Worm (Caenorhabditis elegans) whole organism, L4 larva: ENCODE data around the gene C34E7.3.

Experiments used
- F10B5.3 ChIP-seq: sonication (generic microtip); optimal IDR thresholded peaks from 2 replicates; lab custom pipeline; 2016; ENCODE audit warnings: mild to moderate bottlenecking, missing genetic modification characterization, missing compliant biosample characterization
- F44E2.7 ChIP-seq: fragments of 200-800 bp; sonication (Bioruptor generic); IDR thresholded peaks from 2 replicates; pipeline ENCODE4 v2.1.2; 2022; ENCODE audit warnings: missing genetic modification characterization, missing compliant biosample characterization
- Y48G9A.11 ChIP-seq: fragments of 200-800 bp; sonication (Bioruptor generic); IDR thresholded peaks from 2 replicates; pipeline ENCODE4 v1.3.6; 2022; ENCODE audit warnings: missing genetic modification reagents, missing genetic modification characterization, missing compliant biosample characterization
- Y5F2A.4 ChIP-seq: fragments of 200-800 bp; sonication (Bioruptor generic); optimal IDR thresholded peaks from 2 replicates; lab custom pipeline; 2018; ENCODE audit warnings: mild to moderate bottlenecking, missing genetic modification characterization, missing compliant biosample characterization
- ZK337.2 ChIP-seq: fragments of 200-800 bp; sonication (Bioruptor generic); IDR thresholded peaks from 2 replicates; pipeline ENCODE4 v1.3.6; 2022; ENCODE audit warnings: missing genetic modification reagents, missing genetic modification characterization, missing compliant biosample characterization
- aly-2 ChIP-seq: sonication (generic microtip); optimal IDR thresholded peaks from 2 replicates; lab custom pipeline; 2018; ENCODE audit warnings: missing biosample characterization, missing genetic modification characterization
- ama-1 ChIP-seq: fragments of 150-350 bp; optimal IDR thresholded peaks from 2 replicates; lab custom pipeline; 2014; ENCODE audit warnings: inconsistent platforms, mixed read lengths
- arid-1 ChIP-seq: fragments of 200-800 bp; sonication (Bioruptor generic); conservative IDR thresholded peaks from 2 replicates; pipeline ENCODE4 v1.3.6; 2022; ENCODE audit warnings: missing genetic modification reagents, missing genetic modification characterization, missing compliant biosample characterization
- attf-4 ChIP-seq: sonication (generic microtip); optimal IDR thresholded peaks from 3 replicates; lab custom pipeline; 2017; ENCODE audit warnings: missing biosample characterization, missing genetic modification characterization
- ceh-20 ChIP-seq: fragments of 200-800 bp; sonication (Bioruptor generic); IDR thresholded peaks from 2 replicates; pipeline ENCODE4 v1.3.6; 2022; ENCODE audit warnings: missing genetic modification reagents, missing genetic modification characterization, missing compliant biosample characterization
- ceh-32 ChIP-seq: sonication (generic microtip); optimal IDR thresholded peaks from 2 replicates; lab custom pipeline; 2016; ENCODE audit warnings: mild to moderate bottlenecking, missing genetic modification characterization, missing compliant biosample characterization; ENCODE audit not compliant: poor library complexity
- ceh-82 ChIP-seq: sonication (generic microtip); optimal IDR thresholded peaks from 2 replicates; lab custom pipeline; 2017; ENCODE audit warnings: missing biosample characterization, missing genetic modification characterization
- ces-1 ChIP-seq: fragments of 150-350 bp; sonication (generic microtip); optimal IDR thresholded peaks from 4 replicates; lab custom pipeline; 2014; ENCODE audit warnings: missing biosample characterization, missing genetic modification reagents, missing genetic modification characterization
- cey-2 ChIP-seq: sonication (generic microtip); optimal IDR thresholded peaks from 3 replicates; lab custom pipeline; 2017; ENCODE audit warnings: missing genetic modification characterization, mild to moderate bottlenecking, missing compliant biosample characterization, antibody characterized with exemption, borderline replicate concordance; ENCODE audit not compliant: insufficient read depth
- daf-12 ChIP-seq: fragments of 150-350 bp; optimal IDR thresholded peaks from 2 replicates; lab custom pipeline; 2014; ENCODE audit warnings: missing biosample characterization, missing genetic modification reagents, missing genetic modification characterization
- daf-19 ChIP-seq: fragments of 200-800 bp; sonication (Bioruptor generic); conservative IDR thresholded peaks from 2 replicates; pipeline ENCODE4 v1.3.6; 2022; ENCODE audit warnings: missing genetic modification characterization, missing compliant biosample characterization
- dmd-8 ChIP-seq: fragments of 200-800 bp; sonication (Bioruptor generic); IDR thresholded peaks from 2 replicates; pipeline ENCODE4 v1.3.6; 2022; ENCODE audit warnings: missing genetic modification characterization, missing compliant biosample characterization
- dmd-9 ChIP-seq: fragments of 200-800 bp; sonication (Bioruptor generic); IDR thresholded peaks from 2 replicates; pipeline ENCODE4 v1.3.6; 2022; ENCODE audit warnings: missing genetic modification reagents, missing genetic modification characterization, missing compliant biosample characterization
- egl-27 ChIP-seq: sonication (generic microtip); optimal IDR thresholded peaks from 3 replicates; lab custom pipeline; 2017; ENCODE audit warnings: missing biosample characterization, missing genetic modification reagents, missing genetic modification characterization
- egl-43 ChIP-seq: fragments of 200-800 bp; sonication (Bioruptor generic); IDR thresholded peaks from 2 replicates; pipeline ENCODE4 v1.3.6; 2022; ENCODE audit warnings: missing genetic modification reagents, missing genetic modification characterization, missing compliant biosample characterization
- fos-1 ChIP-seq: fragments of 150-350 bp; optimal IDR thresholded peaks from 2 replicates; lab custom pipeline; 2014; ENCODE audit warnings: missing biosample characterization, missing genetic modification characterization
- gei-8 ChIP-seq: fragments of 200-800 bp; sonication (Bioruptor generic); optimal IDR thresholded peaks from 2 replicates; lab custom pipeline; 2018; ENCODE audit warnings: mild to moderate bottlenecking, missing genetic modification characterization, missing compliant biosample characterization
- jun-1 ChIP-seq: fragments of 150-350 bp; optimal IDR thresholded peaks from 2 replicates; lab custom pipeline; 2014; ENCODE audit warnings: missing biosample characterization, missing genetic modification reagents, missing genetic modification characterization
- lin-13 ChIP-seq: fragments of 150-350 bp; optimal IDR thresholded peaks from 2 replicates; lab custom pipeline; 2014; ENCODE audit warnings: missing biosample characterization, missing genetic modification reagents, missing genetic modification characterization
- lin-38 ChIP-seq: fragments of 200-800 bp; sonication (Bioruptor generic); IDR thresholded peaks from 2 replicates; pipeline ENCODE4 v1.3.6; 2022; ENCODE audit warnings: missing genetic modification reagents, missing genetic modification characterization, missing compliant biosample characterization
- lin-39 ChIP-seq: fragments of 150-350 bp; optimal IDR thresholded peaks from 2 replicates; lab custom pipeline; 2014; ENCODE audit warnings: missing biosample characterization, missing genetic modification reagents, missing genetic modification characterization
- lir-3 ChIP-seq: sonication (generic microtip); optimal IDR thresholded peaks from 2 replicates; lab custom pipeline; 2016; ENCODE audit warnings: mild to moderate bottlenecking, missing genetic modification characterization, missing compliant biosample characterization
- madf-5 ChIP-seq, 2 experiments: fragments of 200-800 bp; sonication (Bioruptor generic); IDR thresholded peaks; 2 replicates each; pipeline ENCODE4 v1.3.6; 2022; ENCODE audit warnings: missing compliant biosample characterization in 2 of 2, missing genetic modification characterization in 2 of 2
- mdl-1 ChIP-seq, 2 experiments: fragments of 150-350 bp in 1 of 2; sonication (generic microtip) in 1 of 2; optimal IDR thresholded peaks; 2 replicates each; lab custom pipeline; 2014 to 2017; ENCODE audit warnings: missing biosample characterization in 2 of 2, missing genetic modification characterization in 2 of 2
- nhr-11 ChIP-seq: fragments of 150-350 bp; optimal IDR thresholded peaks from 2 replicates; lab custom pipeline; 2014; ENCODE audit warnings: missing biosample characterization, missing genetic modification characterization
- nhr-111 ChIP-seq: fragments of 200-800 bp; sonication (Bioruptor generic); optimal IDR thresholded peaks from 2 replicates; lab custom pipeline; 2018; ENCODE audit warnings: mild to moderate bottlenecking, missing genetic modification characterization, missing compliant biosample characterization
- nhr-237 ChIP-seq: sonication (generic microtip); optimal IDR thresholded peaks from 2 replicates; lab custom pipeline; 2017; ENCODE audit warnings: missing biosample characterization, missing genetic modification characterization
- nhr-28 ChIP-seq: fragments of 150-350 bp; optimal IDR thresholded peaks from 2 replicates; lab custom pipeline; 2014; ENCODE audit warnings: missing biosample characterization, missing genetic modification characterization
- nhr-42 ChIP-seq: fragments of 200-800 bp; sonication (Bioruptor generic); IDR thresholded peaks from 2 replicates; pipeline ENCODE4 v1.3.6; 2022; ENCODE audit warnings: missing genetic modification characterization, missing compliant biosample characterization
- nhr-48 ChIP-seq: sonication (generic microtip); optimal IDR thresholded peaks from 2 replicates; lab custom pipeline; 2016; ENCODE audit warnings: mild to moderate bottlenecking, missing genetic modification characterization, missing compliant biosample characterization
- nhr-76 ChIP-seq: fragments of 150-350 bp; optimal IDR thresholded peaks from 2 replicates; lab custom pipeline; 2014; ENCODE audit warnings: missing biosample characterization, missing genetic modification characterization
- nhr-77 ChIP-seq: fragments of 150-350 bp; optimal IDR thresholded peaks from 2 replicates; lab custom pipeline; 2014; ENCODE audit warnings: missing biosample characterization, missing genetic modification characterization
- php-3 ChIP-seq: fragments of 200-800 bp; sonication (Bioruptor generic); IDR thresholded peaks from 2 replicates; pipeline ENCODE4 v1.3.6; 2022; ENCODE audit warnings: missing genetic modification reagents, missing genetic modification characterization, missing compliant biosample characterization
- set-16 ChIP-seq: fragments of 200-800 bp; sonication (Bioruptor generic); IDR thresholded peaks from 2 replicates; pipeline ENCODE4 v1.3.6; 2022; ENCODE audit warnings: missing genetic modification reagents, missing genetic modification characterization, missing compliant biosample characterization
- skn-1 ChIP-seq: fragments of 150-350 bp; optimal IDR thresholded peaks from 2 replicates; lab custom pipeline; 2014; ENCODE audit warnings: missing biosample characterization, missing genetic modification characterization
- spr-1 ChIP-seq: sonication (generic microtip); optimal IDR thresholded peaks from 2 replicates; lab custom pipeline; 2016; ENCODE audit warnings: mild to moderate bottlenecking, missing genetic modification characterization, missing compliant biosample characterization
- spr-3 ChIP-seq: fragments of 200-800 bp; sonication (Bioruptor generic); optimal IDR thresholded peaks from 2 replicates; lab custom pipeline; 2018; ENCODE audit warnings: mild to moderate bottlenecking, missing genetic modification characterization, missing compliant biosample characterization
- tag-97 ChIP-seq: fragments of 200-800 bp; sonication (Bioruptor generic); IDR thresholded peaks from 2 replicates; pipeline ENCODE4 v1.3.6; 2022; ENCODE audit warnings: missing genetic modification characterization, missing compliant biosample characterization
- tra-1 ChIP-seq: fragments of 200-800 bp; sonication (Bioruptor generic); IDR thresholded peaks from 2 replicates; pipeline ENCODE4 v1.3.6; 2022; ENCODE audit warnings: missing genetic modification reagents, missing genetic modification characterization, missing compliant biosample characterization
- unc-130 ChIP-seq: sonication (generic microtip); optimal IDR thresholded peaks from 2 replicates; lab custom pipeline; 2016; ENCODE audit warnings: missing genetic modification reagents, missing genetic modification characterization, missing compliant biosample characterization
- unc-39 ChIP-seq: sonication (generic microtip); optimal IDR thresholded peaks from 2 replicates; lab custom pipeline; 2017; ENCODE audit warnings: missing biosample characterization, missing genetic modification characterization
- unc-62 ChIP-seq, 3 experiments: fragments of 150-350 bp in 1 of 3; sonication (generic microtip); optimal IDR thresholded peaks in 2 of 3; peaks in 1 of 3; 1 replicate in 1 of 3; 2 replicates in 2 of 3; lab custom pipeline; 2014 to 2017; ENCODE audit warnings: missing biosample characterization in 3 of 3, missing genetic modification characterization in 3 of 3, missing genetic modification reagents in 3 of 3, missing genotype in 1 of 3
- zag-1 ChIP-seq: fragments of 150-350 bp; optimal IDR thresholded peaks from 2 replicates; lab custom pipeline; 2014; ENCODE audit warnings: missing biosample characterization, missing genetic modification characterization
- zfp-2 ChIP-seq: sonication (generic microtip); optimal IDR thresholded peaks from 2 replicates; lab custom pipeline; 2016; ENCODE audit warnings: mild to moderate bottlenecking, missing genetic modification characterization, missing compliant biosample characterization
- zfp-3 ChIP-seq: fragments of 200-800 bp; sonication (Bioruptor generic); conservative IDR thresholded peaks from 2 replicates; pipeline ENCODE4 v1.3.6; 2022; ENCODE audit warnings: missing genetic modification reagents, missing genetic modification characterization, missing compliant biosample characterization
- zip-11 ChIP-seq: fragments of 200-800 bp; sonication (Bioruptor generic); IDR thresholded peaks from 2 replicates; pipeline ENCODE4 v1.3.6; 2022; ENCODE audit warnings: missing genetic modification characterization, missing compliant biosample characterization
- ztf-11 ChIP-seq: fragments of 150-350 bp; optimal IDR thresholded peaks from 2 replicates; lab custom pipeline; 2014; ENCODE audit warnings: missing biosample characterization, missing genetic modification characterization
- ztf-7 ChIP-seq: fragments of 150-350 bp; optimal IDR thresholded peaks from 2 replicates; lab custom pipeline; 2014; ENCODE audit warnings: missing biosample characterization, missing genetic modification characterization

Gene C34E7.3

ce11 chrX:12911235-12911634 is 18.8 kb upstream of the C34E7.3 start (continued):
- TF ChIP-seq F44E2.7 (GFP tag; lab: Robert Waterston, UW) (no peak), egl-43 (no peak), nhr-111 (GFP tag; lab: Kevin White, UChicago) (no peak), nhr-237 (no peak), ztf-11 (tag; lab: Kevin White, UChicago) (no peak), nhr-76 (tag; lab: Kevin White, UChicago) (no peak), zag-1 (no peak), Y48G9A.11 (GFP tag; lab: Robert Waterston, UW) (no peak), cey-2 (tag; lab: Kevin White, UChicago) (no peak), lin-39 (tag; lab: Kevin White, UChicago) (no peak), zip-11 (GFP tag; lab: Robert Waterston, UW) (no peak), ceh-20 (GFP tag; lab: Robert Waterston, UW) (no peak), skn-1 (tag; lab: Kevin White, UChicago) (no peak), ztf-7 (tag; lab: Kevin White, UChicago) (no peak), dmd-8 (GFP tag; lab: Robert Waterston, UW) (no peak), dmd-9 (no peak), gei-8 (no peak), nhr-28 (tag; lab: Kevin White, UChicago) (peak; percentile 44), daf-19 (no peak), ceh-82 (no peak), ZK337.2 (GFP tag; lab: Robert Waterston, UW) (no peak), lin-13 (no peak), nhr-48 (tag; lab: Kevin White, UChicago) (no peak), attf-4 (tag; lab: Kevin White, UChicago) (no peak), madf-5 (GFP tag; IDR thresholded peaks at IDR 0.05; lab: Robert Waterston, UW) (no peak), ama-1 (lab: Kevin White, UChicago) (no peak), spr-1 (no peak), zfp-2 (tag; lab: Kevin White, UChicago) (no peak), spr-3 (GFP tag; lab: Kevin White, UChicago) (no peak), ces-1 (no peak), unc-130 (no peak), php-3 (GFP tag; lab: Robert Waterston, UW) (peak; percentile 43; the same call in 1 of the 2 replicates), tag-97 (GFP tag; lab: Robert Waterston, UW) (no peak), nhr-42 (GFP tag; lab: Robert Waterston, UW) (no peak), zfp-3 (GFP tag; lab: Robert Waterston, UW) (no peak), egl-27 (tag; lab: Kevin White, UChicago) (no peak), Y5F2A.4 (GFP tag; lab: Kevin White, UChicago) (no peak), tra-1 (GFP tag; lab: Robert Waterston, UW) (peak; percentile 9; the same call in 1 of the 2 replicates), lir-3 (no peak), aly-2 (tag; lab: Kevin White, UChicago) (no peak), jun-1 (tag; lab: Kevin White, UChicago) (no peak), set-16 (GFP tag; lab: Robert Waterston, UW) (no peak), nhr-77 (tag; lab: Kevin White, UChicago) (no peak), lin-38 (GFP tag; lab: Robert Waterston, UW) (no peak), unc-39 (tag; lab: Kevin White, UChicago) (no peak), nhr-11 (tag; lab: Kevin White, UChicago) (peak; percentile 16), daf-12 (tag; lab: Kevin White, UChicago) (no peak), F10B5.3 (no peak), mdl-1 (tag; optimal IDR thresholded peaks at IDR 0.05; lab: Kevin White, UChicago) (peak in 1 of 2 experiments; percentile 69), ceh-32 (tag; lab: Kevin White, UChicago) (no peak), fos-1 (tag; lab: Kevin White, UChicago) (no peak), arid-1 (GFP tag; lab: Robert Waterston, UW) (no peak), unc-62 (GFP tag; optimal IDR thresholded peaks at IDR 0.05 in 1 of 2; lab: Kevin White, UChicago) (peak in 1 of 2 experiments; percentile 61), unc-62 (tag; optimal IDR thresholded peaks at IDR 0.05; lab: Kevin White, UChicago) (no peak)
